Worm (Caenorhabditis elegans) whole organism, mixed stage, embryonic: ENCODE measurements around the gene asns-2.

Experiments used
- M03D4.4 ChIP-seq: sonication (generic microtip); optimal IDR thresholded peaks from 2 replicates; lab custom pipeline; 2017; ENCODE audit warnings: mild to moderate bottlenecking, missing genetic modification characterization, missing compliant biosample characterization
- bed-3 ChIP-seq: fragments of 200-800 bp; sonication (Bioruptor generic); optimal IDR thresholded peaks from 3 replicates; lab custom pipeline; 2018; ENCODE audit warnings: mild to moderate bottlenecking, missing genetic modification characterization, moderate library complexity, missing compliant biosample characterization
- blmp-1 ChIP-seq: fragments of 150-350 bp; optimal IDR thresholded peaks from 2 replicates; lab custom pipeline; 2014; ENCODE audit warnings: missing biosample characterization, missing genetic modification characterization
- ceh-39 ChIP-seq: fragments of 150-350 bp; optimal IDR thresholded peaks from 2 replicates; lab custom pipeline; 2014; ENCODE audit warnings: missing biosample characterization, missing genetic modification characterization
- ceh-43 ChIP-seq: fragments of 200-800 bp; sonication (Bioruptor generic); optimal IDR thresholded peaks from 2 replicates; lab custom pipeline; 2018; ENCODE audit warnings: mild to moderate bottlenecking, missing genetic modification characterization, moderate library complexity, missing compliant biosample characterization
- ceh-83 ChIP-seq: fragments of 200-800 bp; sonication (Bioruptor generic); optimal IDR thresholded peaks from 2 replicates; lab custom pipeline; 2018; ENCODE audit warnings: mild to moderate bottlenecking, missing genetic modification characterization, missing compliant biosample characterization
- ces-1 ChIP-seq: fragments of 150-350 bp; optimal IDR thresholded peaks from 2 replicates; lab custom pipeline; 2014; ENCODE audit warnings: missing biosample characterization, missing genetic modification reagents, missing genetic modification characterization
- cnd-1 ChIP-seq: fragments of 200-800 bp; sonication (Bioruptor generic); optimal IDR thresholded peaks from 2 replicates; lab custom pipeline; 2018; ENCODE audit warnings: mild to moderate bottlenecking, missing genetic modification characterization, missing compliant biosample characterization
- drap-1 ChIP-seq: fragments of 200-800 bp; sonication (Bioruptor generic); optimal IDR thresholded peaks from 3 replicates; lab custom pipeline; 2018; ENCODE audit warnings: mild to moderate bottlenecking, missing genetic modification characterization, missing compliant biosample characterization
- elt-1 ChIP-seq: sonication (generic microtip); optimal IDR thresholded peaks from 2 replicates; lab custom pipeline; 2017; ENCODE audit warnings: missing genetic modification characterization, mild to moderate bottlenecking, missing compliant biosample characterization, antibody characterized with exemption, moderate library complexity, borderline replicate concordance; ENCODE audit not compliant: insufficient read depth
- elt-3 ChIP-seq: fragments of 150-350 bp; optimal IDR thresholded peaks from 2 replicates; lab custom pipeline; 2014; ENCODE audit warnings: missing biosample characterization, missing genetic modification characterization
- flh-1 ChIP-seq: fragments of 200-800 bp; sonication (Bioruptor generic); optimal IDR thresholded peaks from 2 replicates; lab custom pipeline; 2018; ENCODE audit warnings: mild to moderate bottlenecking, missing genetic modification characterization, moderate library complexity, missing compliant biosample characterization
- ham-2 ChIP-seq: fragments of 200-800 bp; sonication (Bioruptor generic); optimal IDR thresholded peaks from 2 replicates; lab custom pipeline; 2018; ENCODE audit warnings: mild to moderate bottlenecking, missing genetic modification characterization, missing compliant biosample characterization
- hlh-1 ChIP-seq: fragments of 150-350 bp; optimal IDR thresholded peaks from 2 replicates; lab custom pipeline; 2014; ENCODE audit warnings: missing biosample characterization, missing genetic modification reagents, missing genetic modification characterization
- lin-13 ChIP-seq: fragments of 150-350 bp; optimal IDR thresholded peaks from 2 replicates; lab custom pipeline; 2014; ENCODE audit warnings: missing biosample characterization, missing genetic modification characterization
- lin-32 ChIP-seq: fragments of 200-800 bp; sonication (Bioruptor generic); optimal IDR thresholded peaks from 2 replicates; lab custom pipeline; 2018; ENCODE audit warnings: mild to moderate bottlenecking, missing genetic modification characterization, missing compliant biosample characterization
- lsy-2 ChIP-seq: fragments of 150-350 bp; optimal IDR thresholded peaks from 2 replicates; lab custom pipeline; 2014; ENCODE audit warnings: missing biosample characterization, missing genetic modification characterization
- mep-1 ChIP-seq: fragments of 150-350 bp; optimal IDR thresholded peaks from 2 replicates; lab custom pipeline; 2017; ENCODE audit warnings: missing biosample characterization, missing genetic modification reagents, missing genetic modification characterization, inconsistent platforms
- nhr-12 ChIP-seq: fragments of 150-350 bp; optimal IDR thresholded peaks from 2 replicates; lab custom pipeline; 2014; ENCODE audit warnings: missing biosample characterization, missing genetic modification characterization
- nhr-237 ChIP-seq: fragments of 150-350 bp; optimal IDR thresholded peaks from 2 replicates; lab custom pipeline; 2014; ENCODE audit warnings: missing biosample characterization, missing genetic modification characterization
- nhr-28 ChIP-seq: fragments of 150-350 bp; optimal IDR thresholded peaks from 2 replicates; lab custom pipeline; 2014; ENCODE audit warnings: missing biosample characterization, missing genetic modification characterization
- nhr-76 ChIP-seq: sonication (generic microtip); optimal IDR thresholded peaks from 2 replicates; lab custom pipeline; 2017; ENCODE audit warnings: missing biosample characterization, missing genetic modification characterization
- pha-4 ChIP-seq: fragments of 150-350 bp; optimal IDR thresholded peaks from 2 replicates; lab custom pipeline; 2018; ENCODE audit warnings: missing biosample characterization, missing genetic modification reagents, missing genetic modification characterization
- sem-2 ChIP-seq: fragments of 200-800 bp; sonication (Bioruptor generic); optimal IDR thresholded peaks from 2 replicates; lab custom pipeline; 2018; ENCODE audit warnings: mild to moderate bottlenecking, missing genetic modification characterization, missing compliant biosample characterization
- sptf-1 ChIP-seq: sonication (generic microtip); optimal IDR thresholded peaks from 2 replicates; lab custom pipeline; 2017; ENCODE audit warnings: mild to moderate bottlenecking, missing genetic modification characterization, moderate library complexity, missing compliant biosample characterization
- tbx-8 ChIP-seq: fragments of 200-800 bp; sonication (Bioruptor generic); optimal IDR thresholded peaks from 2 replicates; lab custom pipeline; 2018; ENCODE audit warnings: mild to moderate bottlenecking, missing genetic modification characterization, moderate library complexity, missing compliant biosample characterization
- unc-120 ChIP-seq: sonication (generic microtip); optimal IDR thresholded peaks from 2 replicates; lab custom pipeline; 2017; ENCODE audit warnings: missing genetic modification characterization, missing compliant biosample characterization; ENCODE audit not compliant: poor library complexity, severe bottlenecking
- unc-62 ChIP-seq: fragments of 150-350 bp; optimal IDR thresholded peaks from 2 replicates; lab custom pipeline; 2014; ENCODE audit warnings: missing biosample characterization, missing genetic modification reagents, missing genetic modification characterization
- zip-8 ChIP-seq: fragments of 150-350 bp; optimal IDR thresholded peaks from 2 replicates; lab custom pipeline; 2014; ENCODE audit warnings: missing biosample characterization, missing genetic modification characterization
- ztf-11 ChIP-seq: fragments of 150-350 bp; optimal IDR thresholded peaks from 2 replicates; lab custom pipeline; 2014; ENCODE audit warnings: missing biosample characterization, missing genetic modification characterization

Gene asns-2

DNA sequence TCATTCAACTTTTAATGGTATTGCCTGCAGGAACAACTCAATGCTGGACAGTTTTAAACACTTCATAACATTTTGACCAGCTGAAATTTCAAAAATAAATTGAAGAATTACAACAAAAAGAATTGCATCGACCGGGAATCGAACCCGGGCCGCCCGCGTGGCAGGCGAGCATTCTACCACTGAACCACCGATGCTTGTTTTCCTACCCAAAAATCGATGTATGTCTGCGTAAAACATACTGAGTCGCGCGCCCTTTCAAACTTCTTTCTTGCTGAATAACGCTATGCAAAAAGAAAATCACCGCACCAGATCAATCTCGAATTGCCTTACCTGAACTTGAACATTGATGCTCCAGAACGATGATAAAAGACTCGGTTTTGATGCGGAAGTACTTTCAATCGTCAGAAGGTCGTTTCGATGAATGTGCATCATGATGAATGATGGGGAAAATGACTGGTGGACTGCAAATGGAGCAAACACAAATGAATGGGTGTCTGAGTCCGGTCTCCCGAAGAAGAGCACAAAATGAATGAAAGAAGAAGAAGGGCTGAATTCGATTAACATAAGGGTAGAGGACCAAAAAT lies 46.0 kb upstream of the asns-2 start, which contains the start of gene R04E5.7:
Gene R04E5.7, minus strand, starts transcription at position 564 of the 584 bp plus-strand sequence.
- TF ChIP-seq nhr-28 (tag; lab: Kevin White, UChicago): no peak
- TF ChIP-seq unc-120 (tag; lab: Kevin White, UChicago): no peak
- peak; percentile 32 for TF ChIP-seq ces-1
- TF ChIP-seq cnd-1: peak; percentile 17
- TF ChIP-seq ceh-39 (tag; lab: Kevin White, UChicago): no peak
- no peak for TF ChIP-seq ham-2
- TF ChIP-seq tbx-8 (GFP tag; lab: Kevin White, UChicago): no peak
- peak; percentile 50 for TF ChIP-seq ceh-83 (GFP tag; lab: Kevin White, UChicago)
- no peak for TF ChIP-seq lin-32
- peak; percentile 19 for TF ChIP-seq sem-2 (GFP tag; lab: Kevin White, UChicago)
- TF ChIP-seq blmp-1 (tag; lab: Kevin White, UChicago): no peak
- no peak for TF ChIP-seq elt-3 (tag; lab: Kevin White, UChicago)
- no peak for TF ChIP-seq nhr-12 (tag; lab: Kevin White, UChicago)
- TF ChIP-seq zip-8 (tag; lab: Kevin White, UChicago): no peak
- TF ChIP-seq lin-13 (tag; lab: Kevin White, UChicago): no peak
- no peak for TF ChIP-seq ceh-43 (GFP tag; lab: Kevin White, UChicago)
- no peak for TF ChIP-seq elt-1 (tag; lab: Kevin White, UChicago)
- TF ChIP-seq flh-1 (GFP tag; lab: Kevin White, UChicago): no peak
- TF ChIP-seq bed-3: no peak
- TF ChIP-seq ztf-11 (tag; lab: Kevin White, UChicago): no peak

DNA sequence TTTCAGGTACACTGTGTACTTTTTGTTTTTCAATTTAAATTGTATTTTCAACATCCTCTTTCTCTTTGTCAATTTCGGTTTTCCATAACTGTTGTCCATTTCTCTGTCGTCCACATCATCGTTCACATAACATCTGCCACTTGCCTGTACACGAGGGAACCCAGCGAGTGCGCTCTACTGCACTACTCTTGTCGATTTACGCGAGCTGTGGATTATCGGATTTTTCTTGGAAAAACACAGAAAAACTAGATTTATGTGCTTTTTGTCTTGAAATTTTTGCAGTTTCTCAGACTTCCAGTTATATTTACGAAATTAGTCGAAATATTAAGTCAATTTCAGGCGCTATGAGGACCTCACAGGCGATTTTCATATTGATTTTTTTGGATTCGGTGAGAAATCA lies 41.1 kb upstream of the asns-2 start, which contains the start of gene chup-1:
Gene chup-1, plus strand, starts transcription at position 340 of the 400 bp plus-strand sequence.
- no peak for TF ChIP-seq flh-1 (GFP tag; lab: Kevin White, UChicago)
- no peak for TF ChIP-seq lsy-2
- TF ChIP-seq nhr-237 (tag; lab: Kevin White, UChicago): no peak
- peak; percentile 38 for TF ChIP-seq hlh-1
- no peak for TF ChIP-seq pha-4 (tag; lab: Kevin White, UChicago)
- TF ChIP-seq nhr-28 (tag; lab: Kevin White, UChicago): no peak
- TF ChIP-seq elt-1 (tag; lab: Kevin White, UChicago): no peak
- TF ChIP-seq nhr-12 (tag; lab: Kevin White, UChicago): no peak
- no peak for TF ChIP-seq drap-1 (GFP tag; lab: Kevin White, UChicago)
- peak; percentile 68 for TF ChIP-seq mep-1 (tag; lab: Kevin White, UChicago)
- TF ChIP-seq lin-32: peak; percentile 56
- no peak for TF ChIP-seq nhr-76 (tag; lab: Kevin White, UChicago)
- TF ChIP-seq bed-3: no peak
- TF ChIP-seq ceh-39 (tag; lab: Kevin White, UChicago): peak; percentile 58
- no peak for TF ChIP-seq unc-62 (GFP tag; lab: Kevin White, UChicago)
- peak; percentile 20 for TF ChIP-seq lin-13 (tag; lab: Kevin White, UChicago)
- no peak for TF ChIP-seq elt-3 (tag; lab: Kevin White, UChicago)
- no peak for TF ChIP-seq tbx-8 (GFP tag; lab: Kevin White, UChicago)
- TF ChIP-seq sptf-1 (tag; lab: Kevin White, UChicago): no peak

DNA sequence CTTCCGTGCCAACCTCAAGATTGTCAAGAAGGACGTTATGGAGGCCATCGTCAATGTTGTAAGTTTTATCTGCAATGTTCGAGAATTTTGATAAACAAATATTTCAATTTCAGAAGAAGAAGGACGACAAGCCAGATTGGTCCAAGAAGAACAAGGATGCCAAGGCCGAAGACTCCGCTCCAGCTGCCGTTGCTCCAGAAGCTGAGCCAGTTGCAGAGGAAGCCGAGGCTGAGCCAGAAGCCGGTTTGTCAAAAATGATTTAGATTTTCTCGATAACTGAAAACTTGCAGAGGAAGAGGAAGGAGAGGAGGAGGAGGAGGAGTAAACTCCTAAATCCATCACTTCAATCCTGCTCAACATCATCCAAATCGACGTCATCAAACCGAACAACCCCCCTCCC lies 39.4 kb upstream of the asns-2 start:
- no peak for TF ChIP-seq hlh-1
- TF ChIP-seq mep-1 (tag; lab: Kevin White, UChicago): no peak
- no peak for TF ChIP-seq ceh-43 (GFP tag; lab: Kevin White, UChicago)
- TF ChIP-seq M03D4.4 (tag; lab: Kevin White, UChicago): no peak
- TF ChIP-seq, all 35 proteins: peak for 0

DNA sequence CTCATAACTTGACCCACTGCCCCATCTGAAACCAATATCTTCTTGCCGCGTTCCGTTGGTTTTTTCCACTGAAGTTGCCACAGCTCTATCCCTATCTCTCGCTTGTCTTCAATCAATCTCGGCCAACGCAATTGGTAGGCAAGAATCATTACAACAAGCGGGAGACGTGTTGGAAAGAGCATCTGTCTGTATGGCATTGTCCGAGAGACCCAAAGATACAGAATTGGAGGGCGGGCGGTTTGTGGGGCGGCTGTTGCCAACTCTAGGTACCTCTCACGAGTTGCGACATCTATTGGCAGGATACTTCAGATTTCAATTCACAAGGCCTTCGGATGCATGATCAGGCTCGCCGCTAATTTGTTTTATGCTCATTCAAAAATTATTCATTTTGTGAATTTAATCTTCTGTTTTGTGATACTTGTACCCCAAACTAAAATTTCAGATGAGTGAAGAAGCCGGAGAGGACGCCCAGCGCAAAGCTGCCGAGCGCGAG lies 38.3 kb upstream of the asns-2 start, which contains the start of gene unc-27:
Gene unc-27, plus strand, starts transcription at position 443 of the 493 bp plus-strand sequence.
- TF ChIP-seq hlh-1 (peak; percentile 100), unc-120 (tag; lab: Kevin White, UChicago) (peak; percentile 97), ceh-43 (GFP tag; lab: Kevin White, UChicago) (no peak), unc-62 (GFP tag; lab: Kevin White, UChicago) (peak; percentile 80)
- TF ChIP-seq, all 35 proteins: peak for 3
